In genomic region chrIII:650539-650938, ce11 we compare ENCODE assay signal across 4 worm cellular contexts.
TF ChIP-seq lines count a peak whose summit lies in the region.

No protein-coding gene starts in this region.

TF ChIP-seq in whole organism, L1 larva, 84 proteins besides CTCF, POLR2A, EP300 and RAD21:
- TF ChIP-seq C04F5.9 (tag; optimal IDR thresholded peaks at IDR 0.05; lab: Kevin White, UChicago) = no peak
- peak; percentile 92 for TF ChIP-seq blmp-1 (tag; optimal IDR thresholded peaks at IDR 0.05; lab: Kevin White, UChicago)
- no peak for TF ChIP-seq lsy-2 (tag; optimal IDR thresholded peaks at IDR 0.05; lab: Kevin White, UChicago)
- peak; percentile 46 for TF ChIP-seq nhr-85 (tag; lab: Kevin White, UChicago)
- TF ChIP-seq nhr-90 (tag; optimal IDR thresholded peaks at IDR 0.05; lab: Kevin White, UChicago; ENCODE audit: poor library complexity) = no peak
- TF ChIP-seq mep-1 (tag; optimal IDR thresholded peaks at IDR 0.05; lab: Kevin White, UChicago) = no peak
- TF ChIP-seq nhr-11 (tag; optimal IDR thresholded peaks at IDR 0.05; lab: Kevin White, UChicago) = no peak

TF ChIP-seq in whole organism, L2 larva, 48 proteins besides CTCF, POLR2A, EP300 and RAD21:
- TF ChIP-seq blmp-1 (tag; optimal IDR thresholded peaks at IDR 0.05; lab: Kevin White, UChicago; ENCODE audit: insufficient read depth) (peak; percentile 24), sma-3 (GFP tag; optimal IDR thresholded peaks at IDR 0.05; lab: Kevin White, UChicago) (peak; percentile 65), nhr-25 (tag; optimal IDR thresholded peaks at IDR 0.05; lab: Kevin White, UChicago) (peak; percentile 33), ceh-82 (tag; optimal IDR thresholded peaks at IDR 0.05; lab: Kevin White, UChicago) (no peak)

TF ChIP-seq in whole organism, L3 larva, 47 proteins besides CTCF, POLR2A, EP300 and RAD21:
- TF ChIP-seq aly-2 (tag; optimal IDR thresholded peaks at IDR 0.05; lab: Kevin White, UChicago) = no peak
- no peak for TF ChIP-seq jun-1 (tag; optimal IDR thresholded peaks at IDR 0.05; lab: Kevin White, UChicago)
- no peak for TF ChIP-seq tbx-2 (tag; optimal IDR thresholded peaks at IDR 0.05; lab: Kevin White, UChicago)
- TF ChIP-seq egl-5 (tag; optimal IDR thresholded peaks at IDR 0.05; lab: Kevin White, UChicago) = no peak
- TF ChIP-seq fkh-10 (GFP tag; optimal IDR thresholded peaks at IDR 0.05; lab: Kevin White, UChicago) = no peak
- TF ChIP-seq nhr-25 (tag; optimal IDR thresholded peaks at IDR 0.05; lab: Kevin White, UChicago) = peak; percentile 57
- TF ChIP-seq nfya-1 (tag; optimal IDR thresholded peaks at IDR 0.05; lab: Kevin White, UChicago; ENCODE audit: insufficient read depth) = no peak

TF ChIP-seq in whole organism, L4 larva, 104 proteins besides CTCF, POLR2A, EP300 and RAD21:
- TF ChIP-seq aha-1 (tag; lab: Kevin White, UChicago) = peak; percentile 87
- TF ChIP-seq nhr-102 (tag; optimal IDR thresholded peaks at IDR 0.05; lab: Kevin White, UChicago) = no peak
- peak in 1 of 2 experiments; percentile 2 for TF ChIP-seq mdl-1 (tag; optimal IDR thresholded peaks at IDR 0.05; lab: Kevin White, UChicago)
- TF ChIP-seq nhr-28 (tag; optimal IDR thresholded peaks at IDR 0.05; lab: Kevin White, UChicago) = peak; percentile 58
- no peak for TF ChIP-seq lsy-2 (tag; optimal IDR thresholded peaks at IDR 0.05; lab: Kevin White, UChicago)
- no peak for TF ChIP-seq arid-1 (GFP tag; conservative IDR thresholded peaks at IDR 0.05; lab: Robert Waterston, UW)

Comparison
In these comparisons a context has a peak if more than half of its experiments do, and no peak if none do; other contexts are left out.
1. Of the 29 proteins assayed by ChIP-seq in both whole organism, L4 larva and whole organism, L1 larva: peak only in whole organism, L4 larva: aha-1 and nhr-28; only in whole organism, L1 larva: none; in both: none; in neither: 26; mixed calls (peak in some experiments, not most) for 1.